Fruit fly (Drosophila melanogaster) whole organism, wandering third instar larva: ENCODE results near the gene Dr.

Experiments
- Abd-B ChIP-seq: fragments of >200 bp; optimal IDR thresholded peaks from 2 replicates; lab custom pipeline; 2017; ENCODE audit warnings: missing biosample characterization, missing genetic modification characterization
- Dfd ChIP-seq: fragments of >200 bp; optimal IDR thresholded peaks from 2 replicates; lab custom pipeline; 2017; ENCODE audit warnings: missing biosample characterization, missing genetic modification characterization
- Hr78 ChIP-seq: fragments of >200 bp; optimal IDR thresholded peaks from 2 replicates; lab custom pipeline; 2017; ENCODE audit warnings: missing biosample characterization, missing genetic modification characterization
- usp ChIP-seq: fragments of >200 bp; optimal IDR thresholded peaks from 2 replicates; lab custom pipeline; 2017; ENCODE audit warnings: missing biosample characterization, missing genetic modification characterization
- woc ChIP-seq: sonication (Bioruptor generic); optimal IDR thresholded peaks from 2 replicates; lab custom pipeline; 2016; ENCODE audit warnings: missing biosample characterization, mild to moderate bottlenecking, missing genetic modification characterization

DNA sequence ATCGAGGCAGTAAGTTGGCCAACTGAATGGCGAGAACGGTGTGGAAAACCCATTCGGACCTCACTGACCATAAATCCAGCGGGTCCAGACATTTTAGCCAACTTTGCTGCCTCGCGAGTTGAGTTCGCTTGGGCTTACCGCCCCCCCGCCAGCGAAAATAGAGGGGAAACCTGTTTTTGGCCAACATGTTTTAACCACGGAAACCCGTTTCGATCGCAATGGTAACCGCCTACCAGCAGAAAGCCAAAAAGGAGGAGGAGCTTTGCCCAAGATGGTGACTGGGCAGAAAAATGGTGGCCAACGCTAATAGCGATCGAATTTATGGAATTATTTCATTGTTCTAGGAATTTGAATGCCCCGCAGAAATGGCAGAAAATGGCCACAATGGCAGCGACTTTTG lies 29.6 kb upstream of the Dr start:
- no peak for TF ChIP-seq usp (GFP tag; lab: Kevin White, UChicago)
- no peak for TF ChIP-seq Hr78 (GFP tag; lab: Kevin White, UChicago)
- no peak for TF ChIP-seq Abd-B (GFP tag; lab: Kevin White, UChicago)
- no peak for TF ChIP-seq Dfd (GFP tag; lab: Kevin White, UChicago)
- TF ChIP-seq woc (GFP tag; lab: Kevin White, UChicago), result no peak
